Fruit fly (Drosophila melanogaster) whole organism, embryonic: ENCODE results near the gene PPP4R2r.

ENCODE experiments used
- CG10274 ChIP-seq: fragments of 200-800 bp; sonication (Bioruptor generic); optimal IDR thresholded peaks from 3 replicates; lab custom pipeline; 2017; ENCODE audit warnings: missing biosample characterization, mild to moderate bottlenecking, missing genetic modification characterization
- CG12155 ChIP-seq: fragments of 200-800 bp; sonication (Bioruptor generic); optimal IDR thresholded peaks from 3 replicates; lab custom pipeline; 2016; ENCODE audit warnings: missing biosample characterization, missing genetic modification characterization
- CG12391 ChIP-seq: fragments of 200-800 bp; sonication (Bioruptor generic); optimal IDR thresholded peaks from 3 replicates; lab custom pipeline; 2018; ENCODE audit warnings: missing biosample characterization, mild to moderate bottlenecking, missing genetic modification characterization, moderate library complexity
- CG12659 ChIP-seq: fragments of 200-800 bp; sonication (Bioruptor generic); optimal IDR thresholded peaks from 3 replicates; lab custom pipeline; 2017; ENCODE audit warnings: mild to moderate bottlenecking, missing biosample characterization, missing genetic modification reagents, missing genetic modification characterization
- CG13287 ChIP-seq: fragments of 200-800 bp; sonication (Bioruptor generic); IDR thresholded peaks from 2 replicates; pipeline ENCODE4 v1.3.6; 2022; ENCODE audit warnings: missing biosample characterization, missing genetic modification characterization; ENCODE audit not compliant: partially characterized antibody
- CG13624 ChIP-seq: fragments of 200-800 bp; sonication (Bioruptor generic); optimal IDR thresholded peaks from 2 replicates; lab custom pipeline; 2016; ENCODE audit warnings: missing biosample characterization, missing genetic modification characterization
- CG14441 ChIP-seq: fragments of 200-800 bp; sonication (Bioruptor generic); IDR thresholded peaks from 2 replicates; pipeline ENCODE4 v1.3.6; 2022; ENCODE audit warnings: missing biosample characterization, missing genetic modification characterization
- CG14860 ChIP-seq: fragments of 200-800 bp; sonication (Bioruptor generic); IDR thresholded peaks from 3 replicates; pipeline ENCODE4 v1.3.6; 2022; ENCODE audit warnings: missing biosample characterization, missing genetic modification characterization; ENCODE audit not compliant: partially characterized antibody
- CG16813 ChIP-seq: fragments of 200-800 bp; sonication (Bioruptor generic); IDR thresholded peaks from 3 replicates; pipeline ENCODE4 v1.3.6; 2022; ENCODE audit warnings: missing biosample characterization, missing genetic modification characterization; ENCODE audit not compliant: partially characterized antibody
- CG2120 ChIP-seq: fragments of 200-800 bp; sonication (Bioruptor generic); optimal IDR thresholded peaks from 3 replicates; lab custom pipeline; 2016; ENCODE audit warnings: missing biosample characterization, missing genetic modification characterization
- CG2129 ChIP-seq: fragments of 200-800 bp; sonication (Bioruptor generic); IDR thresholded peaks from 2 replicates; pipeline ENCODE4 v1.3.6; 2022; ENCODE audit warnings: missing biosample characterization, missing genetic modification characterization; ENCODE audit not compliant: partially characterized antibody
- CG2712 ChIP-seq: fragments of 200-800 bp; optimal IDR thresholded peaks from 3 replicates; lab custom pipeline; 2019; ENCODE audit warnings: missing biosample characterization, mild to moderate bottlenecking, missing genetic modification characterization, moderate library complexity
- CG32772 ChIP-seq: fragments of 200-800 bp; sonication (Bioruptor generic); IDR thresholded peaks from 2 replicates; pipeline ENCODE4 v1.3.6; 2022; ENCODE audit warnings: missing biosample characterization, missing genetic modification characterization
- CG33213 ChIP-seq: fragments of 200-800 bp; sonication (Bioruptor generic); optimal IDR thresholded peaks from 3 replicates; lab custom pipeline; 2016; ENCODE audit warnings: missing biosample characterization, missing genetic modification characterization
- CG6272 ChIP-seq: fragments of 200-800 bp; sonication (Bioruptor generic); IDR thresholded peaks from 2 replicates; pipeline ENCODE4 v1.3.6; 2022; ENCODE audit warnings: missing biosample characterization, missing genetic modification characterization
- CG6854 ChIP-seq: fragments of 200-800 bp; sonication (Bioruptor generic); optimal IDR thresholded peaks from 3 replicates; lab custom pipeline; 2017; ENCODE audit warnings: missing biosample characterization, mild to moderate bottlenecking, missing genetic modification characterization
- CG7745 ChIP-seq: fragments of 200-800 bp; sonication (Bioruptor generic); optimal IDR thresholded peaks from 2 replicates; lab custom pipeline; 2018; ENCODE audit warnings: missing biosample characterization, mild to moderate bottlenecking, missing genetic modification characterization, moderate library complexity
- CG8290 ChIP-seq, 3 experiments: fragments of 200-800 bp; sonication (Bioruptor generic); optimal IDR thresholded peaks; 2 replicates each; lab custom pipeline; 2016 to 2019; ENCODE audit warnings: missing biosample characterization in 3 of 3, missing genetic modification characterization in 3 of 3, mild to moderate bottlenecking in 2 of 3, moderate library complexity in 1 of 3
- CG8359 ChIP-seq: fragments of 200-800 bp; sonication (Bioruptor generic); optimal IDR thresholded peaks from 2 replicates; lab custom pipeline; 2017; ENCODE audit warnings: missing biosample characterization, mild to moderate bottlenecking, missing genetic modification characterization, borderline replicate concordance
- CG8924 ChIP-seq: fragments of 200-800 bp; optimal IDR thresholded peaks from 3 replicates; lab custom pipeline; 2019; ENCODE audit warnings: missing biosample characterization, mild to moderate bottlenecking, missing genetic modification characterization, moderate library complexity
- CG9797 ChIP-seq: fragments of 200-800 bp; sonication (Bioruptor generic); optimal IDR thresholded peaks from 3 replicates; lab custom pipeline; 2018; ENCODE audit warnings: missing biosample characterization, mild to moderate bottlenecking, missing genetic modification characterization
- Chrac-16 ChIP-seq: fragments of 200-800 bp; sonication (Bioruptor generic); optimal IDR thresholded peaks from 3 replicates; lab custom pipeline; 2016; ENCODE audit warnings: missing biosample characterization, missing genetic modification characterization
- Dref ChIP-seq: fragments of 200-800 bp; sonication (Bioruptor generic); IDR thresholded peaks from 2 replicates; pipeline ENCODE4 v1.3.6; 2022; ENCODE audit warnings: missing biosample characterization, missing genetic modification characterization
- Ets65A ChIP-seq: fragments of 200-800 bp; sonication (Bioruptor generic); peaks from one replicate; lab custom pipeline; 2016; ENCODE audit warnings: missing biosample characterization, missing genetic modification characterization
- HLH4C ChIP-seq: fragments of 200-800 bp; sonication (Bioruptor generic); IDR thresholded peaks from 3 replicates; pipeline ENCODE4 v1.3.6; 2022; ENCODE audit warnings: missing biosample characterization, missing genetic modification characterization; ENCODE audit not compliant: partially characterized antibody
- HLHmδ ChIP-seq: fragments of 200-800 bp; sonication (Bioruptor generic); optimal IDR thresholded peaks from 2 replicates; lab custom pipeline; 2018; ENCODE audit warnings: missing biosample characterization, mild to moderate bottlenecking, missing genetic modification characterization, moderate library complexity
- Hmr ChIP-seq: fragments of 200-800 bp; sonication (Bioruptor generic); optimal IDR thresholded peaks from 3 replicates; lab custom pipeline; 2017; ENCODE audit warnings: mild to moderate bottlenecking, missing biosample characterization, missing genetic modification reagents, missing genetic modification characterization
- Hsf ChIP-seq: fragments of 200-800 bp; sonication (Bioruptor generic); optimal IDR thresholded peaks from 3 replicates; lab custom pipeline; 2016; ENCODE audit warnings: missing biosample characterization, missing genetic modification characterization
- MESR4 ChIP-seq: fragments of 200-800 bp; sonication (Bioruptor generic); optimal IDR thresholded peaks from 2 replicates; lab custom pipeline; 2018; ENCODE audit warnings: missing biosample characterization, mild to moderate bottlenecking, missing genetic modification characterization, moderate library complexity
- Mrtf ChIP-seq: fragments of 200-800 bp; sonication (Bioruptor generic); IDR thresholded peaks from 3 replicates; pipeline ENCODE4 v1.3.6; 2022; ENCODE audit warnings: missing biosample characterization, missing genetic modification characterization
- Myb ChIP-seq: fragments of 200-800 bp; sonication (Bioruptor generic); optimal IDR thresholded peaks from 2 replicates; lab custom pipeline; 2016; ENCODE audit warnings: missing biosample characterization, missing genetic modification characterization
- NC2β ChIP-seq: fragments of 200-800 bp; sonication (Bioruptor generic); optimal IDR thresholded peaks from 2 replicates; lab custom pipeline; 2016; ENCODE audit warnings: missing biosample characterization, missing genetic modification characterization
- Ptx1 ChIP-seq: fragments of 200-800 bp; sonication (Bioruptor generic); IDR thresholded peaks from 2 replicates; pipeline ENCODE4 v1.3.6; 2022; ENCODE audit warnings: missing biosample characterization, missing genetic modification characterization
- Sry-δ ChIP-seq: fragments of 200-800 bp; sonication (Bioruptor generic); optimal IDR thresholded peaks from 2 replicates; lab custom pipeline; 2016; ENCODE audit warnings: missing biosample characterization, missing genetic modification characterization
- amos ChIP-seq: fragments of 200-800 bp; sonication (Bioruptor generic); IDR thresholded peaks from 2 replicates; pipeline ENCODE4 v1.3.6; 2022; ENCODE audit warnings: missing biosample characterization, missing genetic modification characterization; ENCODE audit not compliant: partially characterized antibody
- ap ChIP-seq: fragments of 200-800 bp; sonication (Bioruptor generic); IDR thresholded peaks from 2 replicates; pipeline ENCODE4 v1.3.6; 2022; ENCODE audit warnings: missing biosample characterization, missing genetic modification characterization
- crc ChIP-seq: fragments of 200-800 bp; sonication (Bioruptor generic); optimal IDR thresholded peaks from 2 replicates; lab custom pipeline; 2016; ENCODE audit warnings: missing biosample characterization, missing genetic modification characterization
- dmrt99B ChIP-seq: fragments of 200-800 bp; sonication (Bioruptor generic); optimal IDR thresholded peaks from 2 replicates; lab custom pipeline; 2018; ENCODE audit warnings: missing biosample characterization, mild to moderate bottlenecking, missing genetic modification characterization, moderate library complexity
- dpn ChIP-seq, 2 experiments: fragments of 200-800 bp; sonication (Bioruptor generic); optimal IDR thresholded peaks; 3 replicates each; lab custom pipeline; 2016; ENCODE audit warnings: missing biosample characterization in 2 of 2, missing genetic modification characterization in 2 of 2
- grau ChIP-seq: fragments of 200-800 bp; optimal IDR thresholded peaks from 3 replicates; lab custom pipeline; 2019; ENCODE audit warnings: missing biosample characterization, mild to moderate bottlenecking, missing genetic modification characterization, moderate library complexity
- gro ChIP-seq: fragments of 200-800 bp; sonication (Bioruptor generic); optimal IDR thresholded peaks from 2 replicates; lab custom pipeline; 2016; ENCODE audit warnings: missing biosample characterization, missing genetic modification characterization
- gt ChIP-seq: fragments of 200-800 bp; sonication (Bioruptor generic); IDR thresholded peaks from 2 replicates; pipeline ENCODE4 v1.3.6; 2022; ENCODE audit warnings: missing biosample characterization, missing genetic modification characterization
- hb ChIP-seq: fragments of 200-800 bp; sonication (Bioruptor generic); IDR thresholded peaks from 3 replicates; pipeline ENCODE4 v1.3.6; 2022; ENCODE audit warnings: missing biosample characterization, missing genetic modification characterization; ENCODE audit not compliant: partially characterized antibody
- mam ChIP-seq: fragments of 200-800 bp; sonication (Bioruptor generic); optimal IDR thresholded peaks from 3 replicates; lab custom pipeline; 2016; ENCODE audit warnings: missing biosample characterization, missing genetic modification characterization
- mirr ChIP-seq: fragments of 200-800 bp; sonication (Bioruptor generic); optimal IDR thresholded peaks from 3 replicates; lab custom pipeline; 2018; ENCODE audit warnings: missing biosample characterization, mild to moderate bottlenecking, missing genetic modification characterization
- nerfin-2 ChIP-seq: fragments of 200-800 bp; sonication (Bioruptor generic); IDR thresholded peaks from 2 replicates; pipeline ENCODE4 v1.3.6; 2022; ENCODE audit warnings: missing biosample characterization, missing genetic modification characterization; ENCODE audit not compliant: partially characterized antibody
- pita ChIP-seq: fragments of 200-800 bp; sonication (Bioruptor generic); optimal IDR thresholded peaks from 2 replicates; lab custom pipeline; 2017; ENCODE audit warnings: missing biosample characterization, mild to moderate bottlenecking, missing genetic modification characterization
- sna ChIP-seq: fragments of 200-800 bp; sonication (Bioruptor generic); IDR thresholded peaks from 2 replicates; pipeline ENCODE4 v1.3.6; 2022; ENCODE audit warnings: missing biosample characterization, missing genetic modification characterization; ENCODE audit not compliant: partially characterized antibody
- wor ChIP-seq: fragments of 200-800 bp; sonication (Bioruptor generic); IDR thresholded peaks from 2 replicates; pipeline ENCODE4 v1.3.6; 2022; ENCODE audit warnings: missing biosample characterization, missing genetic modification characterization

PPP4R2r gene

dm6 chrX:10474625-10475024 lies 4.0 kb upstream of the PPP4R2r start, which contains the start of gene nocte (continued):
- TF ChIP-seq CG12391 (tag; lab: Kevin White, UChicago), result peak; percentile 20
- no peak for TF ChIP-seq pita (GFP tag; lab: Kevin White, UChicago)
- TF ChIP-seq gt (GFP tag; lab: Robert Waterston, UW), result 0 out of 2 replicates have a peak, but pooled peaks have one; percentile 8
- TF ChIP-seq HLHmδ (GFP tag; lab: Kevin White, UChicago), result no peak
- peak; percentile 16 for TF ChIP-seq Myb (GFP tag; lab: Kevin White, UChicago)
- peak; percentile 44 for TF ChIP-seq mam (GFP tag; lab: Kevin White, UChicago)
- TF ChIP-seq Ptx1 (GFP tag; lab: Robert Waterston, UW), result no peak
- TF ChIP-seq CG2712, result peak; percentile 98
- TF ChIP-seq MESR4, result peak; percentile 8
- no peak for TF ChIP-seq crc (GFP tag; lab: Kevin White, UChicago)
- TF ChIP-seq Chrac-16 (GFP tag; lab: Kevin White, UChicago), result no peak
- peak; percentile 63 for TF ChIP-seq CG12659 (GFP tag; lab: Kevin White, UChicago)
- TF ChIP-seq CG10274 (GFP tag; lab: Kevin White, UChicago), result no peak
- peak; percentile 67; the same call in 2 of the 3 replicates for TF ChIP-seq CG16813 (GFP tag; lab: Robert Waterston, UW)
- TF ChIP-seq wor (GFP tag; lab: Robert Waterston, UW), result no peak
- no peak for TF ChIP-seq mirr (GFP tag; lab: Kevin White, UChicago)
- peak; percentile 36; the same call in 1 of the 2 replicates for TF ChIP-seq amos (GFP tag; lab: Robert Waterston, UW)
- peak; percentile 36 for TF ChIP-seq gro (GFP tag; lab: Kevin White, UChicago)
- TF ChIP-seq CG8290 (GFP tag; optimal IDR thresholded peaks at IDR 0.05; lab: Kevin White, UChicago), result no peak
- peak in 1 of 2 experiments; percentile 4 for TF ChIP-seq CG8290 (tag; optimal IDR thresholded peaks at IDR 0.05; lab: Kevin White, UChicago)
- TF ChIP-seq sna (GFP tag; lab: Robert Waterston, UW), result 0 out of 2 replicates have a peak, but pooled peaks have one; percentile 25
- TF ChIP-seq CG13624 (GFP tag; lab: Kevin White, UChicago), result peak; percentile 35
- 0 out of 3 replicates have a peak, but pooled peaks have one; percentile 46 for TF ChIP-seq HLH4C
- TF ChIP-seq CG14441, result no peak
- peak; percentile 6 for TF ChIP-seq grau (tag; lab: Kevin White, UChicago)
- peak; percentile 16 for TF ChIP-seq CG2120
- TF ChIP-seq nerfin-2, result 0 out of 2 replicates have a peak, but pooled peaks have one; percentile 12
- TF ChIP-seq CG8359 (GFP tag; lab: Kevin White, UChicago), result no peak
- TF ChIP-seq CG7745 (tag; lab: Kevin White, UChicago), result no peak
- TF ChIP-seq Mrtf (GFP tag; lab: Robert Waterston, UW), result no peak
- peak; percentile 1 for TF ChIP-seq CG33213 (GFP tag; lab: Kevin White, UChicago)
- TF ChIP-seq Ets65A (GFP tag; lab: Kevin White, UChicago), result peak; percentile 88
- 0 out of 3 replicates have a peak, but pooled peaks have one; percentile 37 for TF ChIP-seq hb
- TF ChIP-seq CG6854 (GFP tag; lab: Kevin White, UChicago), result no peak
- no peak for TF ChIP-seq NC2β (GFP tag; lab: Kevin White, UChicago)
- TF ChIP-seq CG8924 (tag; lab: Kevin White, UChicago), result peak; percentile 10
- TF ChIP-seq ap (GFP tag; lab: Robert Waterston, UW), result no peak
- TF ChIP-seq Sry-δ, result peak; percentile 66
- peak; percentile 37; the same call in 1 of the 3 replicates for TF ChIP-seq CG14860 (GFP tag; lab: Robert Waterston, UW)
- TF ChIP-seq CG12155 (GFP tag; lab: Kevin White, UChicago), result peak; percentile 11
- TF ChIP-seq CG9797 (GFP tag; lab: Kevin White, UChicago), result peak; percentile 27
- no peak for TF ChIP-seq CG32772 (GFP tag; lab: Robert Waterston, UW)
- TF ChIP-seq CG2129 (GFP tag; lab: Robert Waterston, UW), result 0 out of 2 replicates have a peak, but pooled peaks have one; percentile 20
- TF ChIP-seq Hmr (GFP tag; lab: Kevin White, UChicago), result no peak
- peak; percentile 5 to 11 for TF ChIP-seq dpn (GFP tag; optimal IDR thresholded peaks at IDR 0.05; lab: Kevin White, UChicago)
- no peak for TF ChIP-seq dmrt99B
- no peak for TF ChIP-seq CG6272 (GFP tag; lab: Robert Waterston, UW)
- peak; percentile 64 for TF ChIP-seq Dref
- TF ChIP-seq Hsf (GFP tag; lab: Kevin White, UChicago), result peak; percentile 36
- TF ChIP-seq CG13287 (GFP tag; lab: Robert Waterston, UW), result peak; percentile 55
